Worm (Caenorhabditis elegans) whole organism, L2 larva: Measurements from ENCODE around the gene sft-4.

Source experiments
- mab-5 ChIP-seq: fragments of 150-350 bp; optimal IDR thresholded peaks from 2 replicates; lab custom pipeline; 2014; ENCODE audit warnings: missing biosample characterization, missing genetic modification characterization
- nhr-12 ChIP-seq: fragments of 150-350 bp; optimal IDR thresholded peaks from 2 replicates; lab custom pipeline; 2014; ENCODE audit warnings: missing biosample characterization, missing genetic modification characterization
- nhr-23 ChIP-seq: fragments of 150-350 bp; optimal IDR thresholded peaks from 2 replicates; lab custom pipeline; 2014; ENCODE audit warnings: missing biosample characterization, missing genetic modification reagents, missing genetic modification characterization

- TF ChIP-seq nhr-12 (no peak), mab-5 (tag; lab: Kevin White, UChicago) (no peak), nhr-23 (no peak)
These were observed 30.2 kb upstream of the sft-4 start for ce11 chrX:5810677-5811076.
